Worm (Caenorhabditis elegans): Measurements from ENCODE around the gene T02G5.15.
A peak's percentile ranks its signal among the peaks of the same experiment; 100 is the strongest.

Gene T02G5.15

DNA sequence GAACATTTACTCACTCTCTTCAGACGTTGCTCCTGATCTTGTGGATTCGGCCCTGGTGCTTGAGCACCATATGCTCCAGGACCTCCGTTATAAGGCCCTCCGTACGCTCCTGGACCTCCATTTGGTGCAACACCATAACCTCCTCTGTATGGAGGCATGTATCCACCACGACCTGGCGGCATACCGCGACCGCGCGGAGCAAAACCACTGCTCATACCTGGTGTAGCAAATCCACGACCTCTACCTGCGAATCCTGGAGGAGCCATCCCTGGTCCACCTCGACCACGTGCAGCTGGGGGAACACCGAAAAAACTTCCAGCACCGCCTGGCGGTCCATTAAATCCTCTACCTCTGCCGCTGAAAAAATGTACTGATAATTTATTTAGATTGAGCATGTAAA lies 34.7 kb upstream of the T02G5.15 start:
- peak; percentile 77 for TF ChIP-seq zfh-2 (GFP tag; conservative IDR thresholded peaks at IDR 0.05)
- peak; percentile 13 for TF ChIP-seq die-1 (tag; optimal IDR thresholded peaks at IDR 0.05)
- TF ChIP-seq mcd-1 (GFP tag; IDR thresholded peaks at IDR 0.05), result 0 out of 2 replicates have a peak, but pooled peaks have one; percentile 33
- peak; percentile 27 for TF ChIP-seq F52B5.7 (tag; optimal IDR thresholded peaks at IDR 0.05)
- peak; percentile 47; the same call in 1 of the 2 replicates for TF ChIP-seq egrh-3 (GFP tag; IDR thresholded peaks at IDR 0.05)
- no peak for TF ChIP-seq F57A8.1 (GFP tag; optimal IDR thresholded peaks at IDR 0.05)
- no peak for TF ChIP-seq hmg-20 (GFP tag; IDR thresholded peaks at IDR 0.05)
- TF ChIP-seq K11D2.4 (GFP tag; IDR thresholded peaks at IDR 0.05), result no peak
- 0 out of 2 replicates have a peak, but pooled peaks have one; percentile 19 for TF ChIP-seq madf-6 (GFP tag; IDR thresholded peaks at IDR 0.05)

DNA sequence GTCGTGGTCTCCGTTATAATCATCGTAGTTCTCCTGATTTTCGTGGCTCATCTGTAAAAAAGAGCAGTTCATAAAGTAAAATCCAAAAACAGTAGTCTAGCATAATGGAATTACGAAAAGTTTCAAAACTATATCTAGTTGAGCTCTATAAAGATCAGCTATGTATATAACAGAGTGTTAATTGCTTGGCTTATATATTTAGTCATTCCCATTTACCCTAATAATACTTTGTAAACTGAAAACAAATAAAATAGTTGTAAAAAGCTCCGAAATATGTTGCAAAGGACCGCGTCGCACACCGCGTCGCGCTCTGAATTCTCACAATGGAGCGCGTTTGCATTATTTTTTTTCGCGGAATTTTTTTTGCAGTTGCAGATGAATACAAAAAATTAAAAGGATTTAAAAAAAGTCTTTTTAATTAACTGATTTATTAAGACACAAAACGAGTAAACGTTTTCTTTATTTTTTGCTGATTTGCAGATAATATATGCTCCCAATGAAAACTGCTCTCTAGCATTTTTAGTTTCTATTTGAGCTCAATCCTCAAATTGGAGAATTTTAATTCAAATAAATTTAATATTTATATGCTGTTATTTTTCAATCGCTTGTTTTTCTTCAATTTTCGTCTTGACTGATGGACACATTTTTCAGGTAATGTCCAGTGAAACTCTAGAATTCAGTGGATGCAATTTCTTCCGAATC lies 33.9 kb upstream of the T02G5.15 start, which contains the start of the genes tcer-1 and ZK1127.5:
Gene tcer-1 (minus strand): TSS at position 51 of the 702 bp plus-strand sequence.
Gene ZK1127.5 (plus strand): TSS at position 652 of the 702 bp plus-strand sequence.
- TF ChIP-seq ztf-26 (tag; optimal IDR thresholded peaks at IDR 0.05) (no peak), ztf-18 (tag; optimal IDR thresholded peaks at IDR 0.05) (no peak), ceh-27 (GFP tag; optimal IDR thresholded peaks at IDR 0.05) (no peak), attf-3 (GFP tag; conservative IDR thresholded peaks at IDR 0.05) (no peak), F57A8.1 (GFP tag; optimal IDR thresholded peaks at IDR 0.05) (no peak), lir-1 (GFP tag; conservative IDR thresholded peaks at IDR 0.05) (no peak), zim-3 (tag; optimal IDR thresholded peaks at IDR 0.05) (no peak), snpc-1.1 (tag; optimal IDR thresholded peaks at IDR 0.05; ENCODE audit: insufficient read depth) (peak; percentile 31), egl-18 (GFP tag; IDR thresholded peaks at IDR 0.05) (no peak), die-1 (tag; optimal IDR thresholded peaks at IDR 0.05) (no peak), nhr-120 (GFP tag; IDR thresholded peaks at IDR 0.05) (no peak), nhr-80 (tag; optimal IDR thresholded peaks at IDR 0.05) (peak; percentile 1), cebp-1 (GFP tag; IDR thresholded peaks at IDR 0.05) (no peak), cebp-1 (tag; optimal IDR thresholded peaks at IDR 0.05) (peak; percentile 1), hmg-1.2 (GFP tag; IDR thresholded peaks at IDR 0.05) (peak; percentile 39; the same call in 1 of the 2 replicates), madf-6 (GFP tag; IDR thresholded peaks at IDR 0.05) (peak; percentile 69), pha-4 (tag; optimal IDR thresholded peaks at IDR 0.05) (no peak), mcd-1 (GFP tag; IDR thresholded peaks at IDR 0.05) (peak; percentile 94), madf-3 (GFP tag; IDR thresholded peaks at IDR 0.05) (peak; percentile 95), attf-5 (GFP tag; optimal IDR thresholded peaks at IDR 0.05) (peak; percentile 69), repo-1 (tag; optimal IDR thresholded peaks at IDR 0.05) (no peak), lag-1 (GFP tag; IDR thresholded peaks at IDR 0.05) (no peak), F52B5.7 (tag; optimal IDR thresholded peaks at IDR 0.05) (no peak), F22D6.2 (tag; optimal IDR thresholded peaks at IDR 0.05) (no peak), efl-1 (GFP tag; optimal IDR thresholded peaks at IDR 0.05) (peak; percentile 87), F33H1.4 (GFP tag; IDR thresholded peaks at IDR 0.05) (0 out of 2 replicates have a peak, but pooled peaks have one; percentile 44), pbrm-1 (GFP tag; IDR thresholded peaks at IDR 0.05) (no peak; the same call in 1 of the 2 replicates), F23B12.7 (tag; optimal IDR thresholded peaks at IDR 0.05; ENCODE audit: insufficient read depth) (no peak), C17E4.6 (GFP tag; IDR thresholded peaks at IDR 0.05) (no peak), rpc-1 (optimal IDR thresholded peaks at IDR 0.05) (no peak), rpc-1 (tag; optimal IDR thresholded peaks at IDR 0.05) (no peak), lsl-1 (GFP tag; optimal IDR thresholded peaks at IDR 0.05) (peak; percentile 65), ceh-91 (GFP tag; IDR thresholded peaks at IDR 0.05) (peak; percentile 57; the same call in 1 of the 2 replicates), bed-2 (GFP tag; IDR thresholded peaks at IDR 0.05) (no peak), lin-54 (GFP tag; optimal IDR thresholded peaks at IDR 0.05) (peak; percentile 60), D2030.7 (GFP tag; IDR thresholded peaks at IDR 0.05) (0 out of 2 replicates have a peak, but pooled peaks have one; percentile 13), F37B4.10 (GFP tag; IDR thresholded peaks at IDR 0.05) (no peak), sdz-38 (tag; optimal IDR thresholded peaks at IDR 0.05) (no peak), dox-1 (GFP tag; IDR thresholded peaks at IDR 0.05) (peak; percentile 79), tbp1 (GFP tag; optimal IDR thresholded peaks at IDR 0.05) (peak; percentile 26), akir-1 (GFP tag; optimal IDR thresholded peaks at IDR 0.05) (no peak), let-526 (GFP tag; IDR thresholded peaks at IDR 0.05) (no peak)
